Fruit fly (Drosophila melanogaster): ENCODE data around the gene CanA-14F.
A peak's percentile ranks its signal among the peaks of the same experiment; 100 is the strongest.

The CanA-14F gene

DNA sequence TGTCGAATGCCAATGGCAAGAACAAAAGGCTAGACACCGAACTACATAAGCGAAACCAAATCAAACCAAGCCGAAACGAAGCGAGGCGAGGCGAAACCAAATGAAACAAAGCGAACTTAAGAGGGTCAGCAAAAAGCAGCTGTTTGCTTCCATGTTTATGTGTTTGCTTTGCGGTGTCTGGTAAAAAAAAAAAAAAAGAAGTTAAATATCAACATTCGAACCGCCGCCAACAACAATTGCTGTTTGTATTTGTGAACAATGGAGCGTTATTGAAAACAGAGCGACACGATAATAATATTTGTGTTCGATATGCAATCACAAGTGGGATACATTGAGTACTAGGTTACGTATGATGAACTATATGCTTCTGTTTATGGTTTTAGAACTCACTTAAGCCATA lies 13.3 kb downstream of the CanA-14F start (continued):
- no peak for TF ChIP-seq Eip74EF (GFP tag; optimal IDR thresholded peaks at IDR 0.05)
- no peak for TF ChIP-seq CG8281 (tag; optimal IDR thresholded peaks at IDR 0.05)
- no peak for TF ChIP-seq Sry-β (GFP tag; optimal IDR thresholded peaks at IDR 0.05)
- TF ChIP-seq cg (GFP tag; optimal IDR thresholded peaks at IDR 0.05), result no peak
- TF ChIP-seq Doc3 (GFP tag; IDR thresholded peaks at IDR 0.05; ENCODE audit: partially characterized antibody), result no peak
- peak; percentile 39 for TF ChIP-seq CG33557 (GFP tag; optimal IDR thresholded peaks at IDR 0.05)
- TF ChIP-seq CG9437 (GFP tag; optimal IDR thresholded peaks at IDR 0.05), result no peak
- no peak for TF ChIP-seq Kr (GFP tag; optimal IDR thresholded peaks at IDR 0.05)
- no peak for TF ChIP-seq knrl (GFP tag; IDR thresholded peaks at IDR 0.05; ENCODE audit: partially characterized antibody)
- no peak for TF ChIP-seq Myb (GFP tag; optimal IDR thresholded peaks at IDR 0.05)
- TF ChIP-seq NK7.1 (GFP tag; optimal IDR thresholded peaks at IDR 0.05), result no peak
- TF ChIP-seq sqz (GFP tag; optimal IDR thresholded peaks at IDR 0.05), result no peak
- no peak for TF ChIP-seq Ravus (GFP tag; IDR thresholded peaks at IDR 0.05)
- peak; percentile 3 for TF ChIP-seq Hand (GFP tag; optimal IDR thresholded peaks at IDR 0.05)
- TF ChIP-seq CG34224 (GFP tag; IDR thresholded peaks at IDR 0.05; ENCODE audit: partially characterized antibody), result no peak
- no peak for TF ChIP-seq Chrac-16 (GFP tag; optimal IDR thresholded peaks at IDR 0.05)
- TF ChIP-seq CG7839 (tag; optimal IDR thresholded peaks at IDR 0.05), result no peak
- TF ChIP-seq GATAe (GFP tag; conservative IDR thresholded peaks at IDR 0.05), result no peak
- no peak for TF ChIP-seq br (optimal IDR thresholded peaks at IDR 0.05)
- no peak for TF ChIP-seq Hey (tag; optimal IDR thresholded peaks at IDR 0.05)
- no peak for TF ChIP-seq yki (optimal IDR thresholded peaks at IDR 0.05)
- no peak for TF ChIP-seq CG10366 (GFP tag; IDR thresholded peaks at IDR 0.05)
- TF ChIP-seq gfzf (GFP tag; optimal IDR thresholded peaks at IDR 0.05), result no peak
- TF ChIP-seq esg (GFP tag; conservative IDR thresholded peaks at IDR 0.05), result no peak
- no peak for TF ChIP-seq sima (GFP tag; optimal IDR thresholded peaks at IDR 0.05)
- no peak for TF ChIP-seq CG3163 (GFP tag; optimal IDR thresholded peaks at IDR 0.05)
- no peak for TF ChIP-seq CG9797 (GFP tag; optimal IDR thresholded peaks at IDR 0.05)
- no peak for TF ChIP-seq ken (GFP tag; IDR thresholded peaks at IDR 0.05)
- TF ChIP-seq CG32767 (GFP tag; IDR thresholded peaks at IDR 0.05), result no peak
- peak; percentile 25 for TF ChIP-seq CG15011 (GFP tag; optimal IDR thresholded peaks at IDR 0.05)
- TF ChIP-seq CG4360 (GFP tag; IDR thresholded peaks at IDR 0.05), result no peak
- no peak for TF ChIP-seq MBD-R2 (GFP tag; IDR thresholded peaks at IDR 0.05)
- no peak for TF ChIP-seq B-H1 (GFP tag; IDR thresholded peaks at IDR 0.05)
- TF ChIP-seq CG16813 (GFP tag; IDR thresholded peaks at IDR 0.05; ENCODE audit: partially characterized antibody), result no peak
- no peak for TF ChIP-seq ind (GFP tag; optimal IDR thresholded peaks at IDR 0.05)
- TF ChIP-seq CG1647 (GFP tag; optimal IDR thresholded peaks at IDR 0.05), result no peak
- no peak for TF ChIP-seq z (GFP tag; IDR thresholded peaks at IDR 0.05)
- TF ChIP-seq Hr39 (optimal IDR thresholded peaks at IDR 0.05), result no peak
- TF ChIP-seq prd (optimal IDR thresholded peaks at IDR 0.05), result no peak
- TF ChIP-seq prd (GFP tag; IDR thresholded peaks at IDR 0.05), result no peak
- no peak for TF ChIP-seq CG18476 (GFP tag; optimal IDR thresholded peaks at IDR 0.05)
- no peak for TF ChIP-seq tx (GFP tag; optimal IDR thresholded peaks at IDR 0.05)
- TF ChIP-seq CG17802 (tag; optimal IDR thresholded peaks at IDR 0.05), result no peak
- TF ChIP-seq ap (GFP tag; IDR thresholded peaks at IDR 0.05), result no peak
- no peak for TF ChIP-seq bigmax (GFP tag; optimal IDR thresholded peaks at IDR 0.05)
- TF ChIP-seq H2.0 (GFP tag; IDR thresholded peaks at IDR 0.05), result no peak
- TF ChIP-seq Oaz (GFP tag; IDR thresholded peaks at IDR 0.05), result no peak
- no peak for TF ChIP-seq corto (GFP tag; optimal IDR thresholded peaks at IDR 0.05)
- TF ChIP-seq CG15269 (tag; optimal IDR thresholded peaks at IDR 0.05), result peak; percentile 49
- peak; percentile 10 for TF ChIP-seq CG10543 (GFP tag; optimal IDR thresholded peaks at IDR 0.05)
- TF ChIP-seq CG12299 (tag; optimal IDR thresholded peaks at IDR 0.05), result no peak
- TF ChIP-seq Hsf (GFP tag; optimal IDR thresholded peaks at IDR 0.05), result no peak
- TF ChIP-seq MTF-1 (GFP tag; optimal IDR thresholded peaks at IDR 0.05; ENCODE audit: borderline replicate concordance), result no peak
